Worm (Caenorhabditis elegans) whole organism, mixed stage, embryonic: ENCODE measurements around the gene mrpl-32.

Experiments used
- M03D4.4 ChIP-seq: sonication (generic microtip); optimal IDR thresholded peaks from 2 replicates; lab custom pipeline; 2017; ENCODE audit warnings: mild to moderate bottlenecking, missing genetic modification characterization, missing compliant biosample characterization
- bed-3 ChIP-seq: fragments of 200-800 bp; sonication (Bioruptor generic); optimal IDR thresholded peaks from 3 replicates; lab custom pipeline; 2018; ENCODE audit warnings: mild to moderate bottlenecking, missing genetic modification characterization, moderate library complexity, missing compliant biosample characterization
- blmp-1 ChIP-seq: fragments of 150-350 bp; optimal IDR thresholded peaks from 2 replicates; lab custom pipeline; 2014; ENCODE audit warnings: missing biosample characterization, missing genetic modification characterization
- ceh-39 ChIP-seq: fragments of 150-350 bp; optimal IDR thresholded peaks from 2 replicates; lab custom pipeline; 2014; ENCODE audit warnings: missing biosample characterization, missing genetic modification characterization
- ceh-43 ChIP-seq: fragments of 200-800 bp; sonication (Bioruptor generic); optimal IDR thresholded peaks from 2 replicates; lab custom pipeline; 2018; ENCODE audit warnings: mild to moderate bottlenecking, missing genetic modification characterization, moderate library complexity, missing compliant biosample characterization
- ceh-83 ChIP-seq: fragments of 200-800 bp; sonication (Bioruptor generic); optimal IDR thresholded peaks from 2 replicates; lab custom pipeline; 2018; ENCODE audit warnings: mild to moderate bottlenecking, missing genetic modification characterization, missing compliant biosample characterization
- ces-1 ChIP-seq: fragments of 150-350 bp; optimal IDR thresholded peaks from 2 replicates; lab custom pipeline; 2014; ENCODE audit warnings: missing biosample characterization, missing genetic modification reagents, missing genetic modification characterization
- cnd-1 ChIP-seq: fragments of 200-800 bp; sonication (Bioruptor generic); optimal IDR thresholded peaks from 2 replicates; lab custom pipeline; 2018; ENCODE audit warnings: mild to moderate bottlenecking, missing genetic modification characterization, missing compliant biosample characterization
- drap-1 ChIP-seq: fragments of 200-800 bp; sonication (Bioruptor generic); optimal IDR thresholded peaks from 3 replicates; lab custom pipeline; 2018; ENCODE audit warnings: mild to moderate bottlenecking, missing genetic modification characterization, missing compliant biosample characterization
- elt-1 ChIP-seq: sonication (generic microtip); optimal IDR thresholded peaks from 2 replicates; lab custom pipeline; 2017; ENCODE audit warnings: missing genetic modification characterization, mild to moderate bottlenecking, missing compliant biosample characterization, antibody characterized with exemption, moderate library complexity, borderline replicate concordance; ENCODE audit not compliant: insufficient read depth
- elt-3 ChIP-seq: fragments of 150-350 bp; optimal IDR thresholded peaks from 2 replicates; lab custom pipeline; 2014; ENCODE audit warnings: missing biosample characterization, missing genetic modification characterization
- ham-2 ChIP-seq: fragments of 200-800 bp; sonication (Bioruptor generic); optimal IDR thresholded peaks from 2 replicates; lab custom pipeline; 2018; ENCODE audit warnings: mild to moderate bottlenecking, missing genetic modification characterization, missing compliant biosample characterization
- hlh-1 ChIP-seq: fragments of 150-350 bp; optimal IDR thresholded peaks from 2 replicates; lab custom pipeline; 2014; ENCODE audit warnings: missing biosample characterization, missing genetic modification reagents, missing genetic modification characterization
- lin-13 ChIP-seq: fragments of 150-350 bp; optimal IDR thresholded peaks from 2 replicates; lab custom pipeline; 2014; ENCODE audit warnings: missing biosample characterization, missing genetic modification characterization
- lin-32 ChIP-seq: fragments of 200-800 bp; sonication (Bioruptor generic); optimal IDR thresholded peaks from 2 replicates; lab custom pipeline; 2018; ENCODE audit warnings: mild to moderate bottlenecking, missing genetic modification characterization, missing compliant biosample characterization
- lsy-2 ChIP-seq: fragments of 150-350 bp; optimal IDR thresholded peaks from 2 replicates; lab custom pipeline; 2014; ENCODE audit warnings: missing biosample characterization, missing genetic modification characterization
- mab-5 ChIP-seq: fragments of 150-350 bp; optimal IDR thresholded peaks from 2 replicates; lab custom pipeline; 2014; ENCODE audit warnings: missing biosample characterization, missing genetic modification characterization
- mep-1 ChIP-seq: fragments of 150-350 bp; optimal IDR thresholded peaks from 2 replicates; lab custom pipeline; 2017; ENCODE audit warnings: missing biosample characterization, missing genetic modification reagents, missing genetic modification characterization, inconsistent platforms
- mls-2 ChIP-seq: sonication (generic microtip); optimal IDR thresholded peaks from 2 replicates; lab custom pipeline; 2016; ENCODE audit warnings: mild to moderate bottlenecking, missing genetic modification characterization, moderate library complexity, missing compliant biosample characterization
- nhr-12 ChIP-seq: fragments of 150-350 bp; optimal IDR thresholded peaks from 2 replicates; lab custom pipeline; 2014; ENCODE audit warnings: missing biosample characterization, missing genetic modification characterization
- nhr-2 ChIP-seq: fragments of 150-350 bp; optimal IDR thresholded peaks from 2 replicates; lab custom pipeline; 2014; ENCODE audit warnings: missing biosample characterization, missing genetic modification characterization
- nhr-237 ChIP-seq: fragments of 150-350 bp; optimal IDR thresholded peaks from 2 replicates; lab custom pipeline; 2014; ENCODE audit warnings: missing biosample characterization, missing genetic modification characterization
- nhr-28 ChIP-seq: fragments of 150-350 bp; optimal IDR thresholded peaks from 2 replicates; lab custom pipeline; 2014; ENCODE audit warnings: missing biosample characterization, missing genetic modification characterization
- pha-4 ChIP-seq: fragments of 150-350 bp; optimal IDR thresholded peaks from 2 replicates; lab custom pipeline; 2018; ENCODE audit warnings: missing biosample characterization, missing genetic modification reagents, missing genetic modification characterization
- sem-2 ChIP-seq: fragments of 200-800 bp; sonication (Bioruptor generic); optimal IDR thresholded peaks from 2 replicates; lab custom pipeline; 2018; ENCODE audit warnings: mild to moderate bottlenecking, missing genetic modification characterization, missing compliant biosample characterization
- sptf-1 ChIP-seq: sonication (generic microtip); optimal IDR thresholded peaks from 2 replicates; lab custom pipeline; 2017; ENCODE audit warnings: mild to moderate bottlenecking, missing genetic modification characterization, moderate library complexity, missing compliant biosample characterization
- tbx-8 ChIP-seq: fragments of 200-800 bp; sonication (Bioruptor generic); optimal IDR thresholded peaks from 2 replicates; lab custom pipeline; 2018; ENCODE audit warnings: mild to moderate bottlenecking, missing genetic modification characterization, moderate library complexity, missing compliant biosample characterization
- unc-39 ChIP-seq: fragments of 150-350 bp; optimal IDR thresholded peaks from 2 replicates; lab custom pipeline; 2014; ENCODE audit warnings: missing biosample characterization, missing genetic modification characterization
- unc-62 ChIP-seq: fragments of 150-350 bp; optimal IDR thresholded peaks from 2 replicates; lab custom pipeline; 2014; ENCODE audit warnings: missing biosample characterization, missing genetic modification reagents, missing genetic modification characterization
- zip-8 ChIP-seq: fragments of 150-350 bp; optimal IDR thresholded peaks from 2 replicates; lab custom pipeline; 2014; ENCODE audit warnings: missing biosample characterization, missing genetic modification characterization
- ztf-11 ChIP-seq: fragments of 150-350 bp; optimal IDR thresholded peaks from 2 replicates; lab custom pipeline; 2014; ENCODE audit warnings: missing biosample characterization, missing genetic modification characterization

mrpl-32 gene

DNA sequence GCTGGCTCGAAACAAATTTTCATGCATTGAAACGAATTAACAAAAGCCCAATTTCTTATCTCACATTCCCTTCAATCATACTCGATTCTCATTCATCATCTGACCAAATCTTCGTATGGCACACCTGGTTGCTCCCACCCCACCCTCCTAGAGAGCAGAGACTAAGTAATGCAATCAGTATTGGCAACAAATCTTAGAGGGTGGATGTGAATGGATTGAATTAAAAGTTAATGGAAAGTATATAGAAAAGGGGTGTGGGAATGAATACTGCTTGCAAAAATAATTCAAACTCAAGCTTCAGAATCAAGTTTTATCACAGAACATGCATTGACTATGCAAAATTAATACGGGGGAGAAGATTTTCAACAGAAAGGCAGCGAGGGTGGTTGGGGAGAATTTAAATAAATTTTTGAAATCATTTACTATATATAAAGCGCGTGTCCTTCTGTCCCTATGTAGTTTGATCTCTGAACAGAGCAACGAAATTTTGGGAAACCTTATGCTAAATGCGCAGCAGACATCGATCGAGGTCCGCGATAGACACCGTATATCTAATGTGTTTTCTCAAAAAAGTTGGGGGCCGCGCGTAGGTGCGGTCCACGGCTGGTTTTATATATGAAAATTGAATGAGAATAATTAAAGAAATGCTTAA lies 11.7 kb upstream of the mrpl-32 start:
- TF ChIP-seq ces-1 (GFP tag; lab: Kevin White, UChicago) = peak; percentile 63
- no peak for TF ChIP-seq ceh-39
- no peak for TF ChIP-seq zip-8 (tag; lab: Kevin White, UChicago)
- no peak for TF ChIP-seq mep-1 (tag; lab: Kevin White, UChicago)
- no peak for TF ChIP-seq nhr-12
- TF ChIP-seq, all 35 proteins: peak for 1

DNA sequence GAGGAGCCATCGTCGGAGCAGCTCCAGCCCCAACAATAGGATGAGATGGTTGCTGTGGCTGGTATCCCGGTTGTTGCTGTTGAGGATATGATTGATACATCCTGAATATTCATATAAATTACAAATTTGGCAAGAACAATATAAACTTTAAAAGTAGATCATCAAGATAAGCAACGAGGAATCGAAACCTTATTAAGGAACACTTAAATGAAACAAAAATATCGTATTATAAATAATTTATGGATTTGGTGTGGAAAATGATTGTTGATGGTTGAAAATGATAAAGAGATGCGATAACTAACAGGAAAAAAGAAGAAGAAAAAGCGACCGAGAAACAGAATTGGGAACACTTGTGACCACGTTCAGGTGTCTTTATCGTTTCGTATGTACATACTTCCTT lies 10.2 kb upstream of the mrpl-32 start, which contains the start of gene pqn-96:
TSS of gene pqn-96 (minus strand) at position 101 of the 400 bp plus-strand sequence.
- TF ChIP-seq mep-1 (tag; lab: Kevin White, UChicago) (no peak), drap-1 (GFP tag; lab: Kevin White, UChicago) (no peak)

DNA sequence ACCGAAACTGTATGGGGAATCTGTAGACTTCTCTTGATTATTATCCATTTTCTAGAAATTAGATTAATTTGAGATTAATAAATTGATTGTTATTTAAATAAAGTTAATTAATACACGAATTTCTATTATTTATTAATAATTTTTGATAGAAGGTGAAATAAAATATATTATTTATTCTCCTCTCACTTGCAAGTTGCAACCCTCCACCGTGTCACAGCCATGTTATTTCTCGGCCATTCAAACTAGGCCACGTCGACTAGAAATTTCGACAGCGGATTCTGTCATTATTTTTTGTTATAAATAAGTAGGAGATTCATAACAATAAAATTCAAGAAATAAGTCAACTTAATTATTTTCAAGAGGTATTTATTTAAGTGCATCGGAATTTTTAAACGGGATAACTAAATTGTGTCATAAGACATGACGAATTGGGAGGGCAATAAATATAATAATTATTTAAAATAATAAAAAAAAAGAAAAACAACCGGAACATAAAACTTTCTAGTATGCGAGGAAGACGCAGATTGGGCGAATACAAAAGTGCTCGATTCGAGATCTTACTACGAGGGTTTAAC lies 5.9 kb upstream of the mrpl-32 start, which contains the start of gene ufbp-1:
TSS of gene ufbp-1 (minus strand) at position 51 of the 575 bp plus-strand sequence.
- TF ChIP-seq ceh-43 (no peak), hlh-1 (tag; lab: Kevin White, UChicago) (no peak), M03D4.4 (tag; lab: Kevin White, UChicago) (no peak), lsy-2 (peak; percentile 12), ztf-11 (tag; lab: Kevin White, UChicago) (no peak), mls-2 (tag; lab: Kevin White, UChicago) (no peak), sptf-1 (tag; lab: Kevin White, UChicago) (no peak), bed-3 (GFP tag; lab: Kevin White, UChicago) (no peak)

DNA sequence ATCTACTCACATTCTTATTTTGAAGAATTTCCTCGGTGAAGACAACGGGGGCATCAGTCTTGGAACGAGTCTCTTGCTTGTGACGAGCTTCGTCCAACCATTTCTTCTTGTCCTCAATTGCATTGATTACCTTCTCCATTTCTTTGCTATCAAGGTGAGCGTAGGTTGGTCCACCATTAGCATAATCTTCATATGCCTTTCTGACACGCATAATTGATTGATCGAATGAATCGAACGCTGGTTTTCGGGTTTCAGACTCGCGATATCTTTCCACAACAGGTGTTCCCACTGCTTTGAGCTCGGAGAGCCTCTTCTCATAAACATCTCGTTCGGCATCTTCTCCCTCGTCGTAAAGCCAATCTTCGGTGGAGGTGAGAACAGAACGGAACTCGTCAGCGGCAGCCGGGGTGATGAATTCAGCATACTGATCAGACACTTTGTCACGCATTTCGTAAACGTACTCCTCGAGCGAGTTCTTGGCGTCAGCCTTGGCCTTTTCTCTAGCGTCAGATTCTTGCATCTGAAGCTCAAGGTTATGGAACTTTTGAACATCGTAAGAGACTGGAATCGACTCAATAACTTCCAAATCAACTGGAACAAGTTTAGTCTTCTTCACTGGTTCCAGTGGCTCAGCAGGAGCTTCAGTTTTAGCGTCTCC lies 5.0 kb upstream of the mrpl-32 start:
- no peak for TF ChIP-seq cnd-1 (tag; lab: Kevin White, UChicago)
- no peak for TF ChIP-seq ztf-11 (tag; lab: Kevin White, UChicago)
- TF ChIP-seq ceh-83 (GFP tag; lab: Kevin White, UChicago) = no peak
- no peak for TF ChIP-seq pha-4 (tag; lab: Kevin White, UChicago)
- TF ChIP-seq nhr-2 (tag; lab: Kevin White, UChicago) = no peak
- no peak for TF ChIP-seq lin-13 (tag; lab: Kevin White, UChicago)
- no peak for TF ChIP-seq M03D4.4 (tag; lab: Kevin White, UChicago)
- TF ChIP-seq nhr-28 (tag; lab: Kevin White, UChicago) = no peak
- TF ChIP-seq bed-3 (GFP tag; lab: Kevin White, UChicago) = no peak

DNA sequence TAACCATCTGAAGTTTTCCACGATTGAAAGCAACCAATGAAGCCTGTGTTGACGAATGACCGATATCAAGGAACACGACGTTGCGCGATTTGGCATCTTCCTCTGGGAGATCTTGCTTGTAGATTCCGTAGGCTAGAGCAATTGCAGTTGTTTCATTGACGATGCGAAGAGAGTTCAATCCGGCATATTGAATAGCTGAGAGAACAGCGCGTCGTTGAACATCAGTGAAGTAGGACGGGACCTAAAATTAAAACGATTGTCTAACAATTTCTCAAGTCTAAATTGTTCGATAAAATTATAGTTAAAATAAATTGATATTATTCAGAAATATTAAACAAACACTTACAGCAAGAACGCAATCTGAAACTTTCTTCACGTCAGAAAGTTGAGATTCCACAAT lies 3.5 kb upstream of the mrpl-32 start:
- no peak for TF ChIP-seq mls-2 (tag; lab: Kevin White, UChicago)
- TF ChIP-seq lin-13 (tag; lab: Kevin White, UChicago) = no peak
- no peak for TF ChIP-seq nhr-28 (tag; lab: Kevin White, UChicago)
- TF ChIP-seq ces-1 (GFP tag; lab: Kevin White, UChicago) = no peak
- TF ChIP-seq blmp-1 (tag; lab: Kevin White, UChicago) = no peak
- TF ChIP-seq bed-3 (GFP tag; lab: Kevin White, UChicago) = no peak
- no peak for TF ChIP-seq elt-3 (tag; lab: Kevin White, UChicago)
- TF ChIP-seq nhr-12 = no peak
- TF ChIP-seq zip-8 (tag; lab: Kevin White, UChicago) = no peak
- no peak for TF ChIP-seq ceh-83 (GFP tag; lab: Kevin White, UChicago)
- no peak for TF ChIP-seq unc-62 (GFP tag; lab: Kevin White, UChicago)
- no peak for TF ChIP-seq lin-32 (GFP tag; lab: Kevin White, UChicago)
- no peak for TF ChIP-seq pha-4 (tag; lab: Kevin White, UChicago)
- no peak for TF ChIP-seq ceh-39
- no peak for TF ChIP-seq sem-2 (GFP tag; lab: Kevin White, UChicago)

DNA sequence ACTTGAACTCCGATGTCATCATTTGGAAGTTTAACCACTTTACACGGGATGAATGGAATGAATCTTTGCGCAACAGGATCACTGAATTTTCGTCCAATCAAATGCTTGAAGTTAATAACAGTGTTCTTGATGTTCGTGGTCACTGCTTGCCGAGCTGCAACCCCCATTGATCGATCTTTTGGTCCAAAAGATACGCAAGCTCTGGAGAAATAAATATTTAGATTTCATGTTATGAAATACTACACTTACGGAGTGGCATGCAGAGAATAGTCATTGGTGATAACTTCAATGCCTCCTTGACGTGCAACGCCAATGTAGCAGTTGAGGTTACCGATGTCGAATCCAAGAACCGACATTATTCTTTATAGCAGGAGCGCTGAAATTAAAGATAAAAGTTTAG lies 3.0 kb upstream of the mrpl-32 start, which contains the start of gene hsp-110:
TSS of gene hsp-110 (minus strand) at position 376 of the 400 bp plus-strand sequence.
- TF ChIP-seq elt-1 (tag; lab: Kevin White, UChicago) (no peak), ztf-11 (tag; lab: Kevin White, UChicago) (no peak), nhr-237 (tag; lab: Kevin White, UChicago) (no peak), mab-5 (tag; lab: Kevin White, UChicago) (no peak), nhr-12 (no peak), tbx-8 (GFP tag; lab: Kevin White, UChicago) (no peak), ces-1 (GFP tag; lab: Kevin White, UChicago) (no peak), blmp-1 (tag; lab: Kevin White, UChicago) (no peak), ceh-39 (no peak), mep-1 (tag; lab: Kevin White, UChicago) (no peak), hlh-1 (tag; lab: Kevin White, UChicago) (no peak), ham-2 (GFP tag; lab: Kevin White, UChicago) (no peak), bed-3 (GFP tag; lab: Kevin White, UChicago) (no peak), M03D4.4 (tag; lab: Kevin White, UChicago) (no peak), lin-32 (GFP tag; lab: Kevin White, UChicago) (no peak), sem-2 (GFP tag; lab: Kevin White, UChicago) (no peak), unc-62 (GFP tag; lab: Kevin White, UChicago) (no peak), unc-39 (tag; lab: Kevin White, UChicago) (no peak), nhr-28 (tag; lab: Kevin White, UChicago) (no peak)
